Worm (Caenorhabditis elegans): ENCODE results near the gene ncx-7.

- TF ChIP-seq nhr-77 (tag; optimal IDR thresholded peaks at IDR 0.05) = no peak
- TF ChIP-seq elt-3 (tag; optimal IDR thresholded peaks at IDR 0.05) = no peak
These were observed 10.3 kb upstream of the ncx-7 start for ce11 chrIII:9730407-9730806.
